Worm (Caenorhabditis elegans): Measurements from ENCODE around the gene pac-1.

Gene pac-1

ce11 chrIII:8490254-8490653 is 4.6 kb upstream of the pac-1 start, which contains the start of the genes ess-2 and F42H10.2:
Gene ess-2 (minus strand): TSS chrIII:8490352.
Gene F42H10.2 (plus strand): TSS chrIII:8490620.
- TF ChIP-seq mep-1 (tag; optimal IDR thresholded peaks at IDR 0.05) = peak; percentile 5
- TF ChIP-seq unc-39 (tag; optimal IDR thresholded peaks at IDR 0.05) = no peak
- TF ChIP-seq ceh-43 (GFP tag; optimal IDR thresholded peaks at IDR 0.05) = no peak
- TF ChIP-seq lsy-2 (tag; optimal IDR thresholded peaks at IDR 0.05) = peak; percentile 23
- TF ChIP-seq ces-1 (GFP tag; optimal IDR thresholded peaks at IDR 0.05) = peak; percentile 23

- TF ChIP-seq ceh-39 (tag; optimal IDR thresholded peaks at IDR 0.05) (no peak), blmp-1 (tag; optimal IDR thresholded peaks at IDR 0.05) (no peak), nhr-12 (tag; optimal IDR thresholded peaks at IDR 0.05) (no peak), elt-1 (tag; optimal IDR thresholded peaks at IDR 0.05; ENCODE audit: borderline replicate concordance, insufficient read depth) (no peak)
These were observed 2.9 kb upstream of the pac-1 start for ce11 chrIII:8491945-8492344.

ce11 chrIII:8503341-8503740 is 8.5 kb downstream of the pac-1 start:
- TF ChIP-seq elt-1 (tag; optimal IDR thresholded peaks at IDR 0.05; ENCODE audit: borderline replicate concordance, insufficient read depth) = no peak

ce11 chrIII:8504176-8504763 is 9.5 kb downstream of the pac-1 start:
- no peak for TF ChIP-seq tbx-8 (GFP tag; optimal IDR thresholded peaks at IDR 0.05)
- TF ChIP-seq M03D4.4 (tag; optimal IDR thresholded peaks at IDR 0.05) = no peak
- peak; percentile 68 for TF ChIP-seq ham-2 (GFP tag; optimal IDR thresholded peaks at IDR 0.05)
- TF ChIP-seq hlh-1 (tag; optimal IDR thresholded peaks at IDR 0.05) = no peak
- peak; percentile 68 for TF ChIP-seq nhr-2 (tag; optimal IDR thresholded peaks at IDR 0.05)

ce11 chrIII:8506348-8506747 is 11.5 kb downstream of the pac-1 start:
- TF ChIP-seq lin-32 (GFP tag; optimal IDR thresholded peaks at IDR 0.05) (peak; percentile 72), ces-1 (GFP tag; optimal IDR thresholded peaks at IDR 0.05) (no peak), nhr-28 (tag; optimal IDR thresholded peaks at IDR 0.05) (no peak), lsy-2 (tag; optimal IDR thresholded peaks at IDR 0.05) (no peak), tbx-8 (GFP tag; optimal IDR thresholded peaks at IDR 0.05) (no peak), nhr-237 (tag; optimal IDR thresholded peaks at IDR 0.05) (no peak), nhr-2 (tag; optimal IDR thresholded peaks at IDR 0.05) (peak; percentile 68)

ce11 chrIII:8509218-8509617 is 14.4 kb downstream of the pac-1 start:
- TF ChIP-seq sptf-1 (tag; optimal IDR thresholded peaks at IDR 0.05) (no peak), zip-8 (tag; optimal IDR thresholded peaks at IDR 0.05) (no peak), mep-1 (tag; optimal IDR thresholded peaks at IDR 0.05) (no peak), snpc-4 (tag; optimal IDR thresholded peaks at IDR 0.05) (no peak), nhr-12 (tag; optimal IDR thresholded peaks at IDR 0.05) (no peak), nhr-28 (tag; optimal IDR thresholded peaks at IDR 0.05) (no peak), nhr-76 (tag; optimal IDR thresholded peaks at IDR 0.05) (no peak), bed-3 (GFP tag; optimal IDR thresholded peaks at IDR 0.05) (no peak), drap-1 (GFP tag; optimal IDR thresholded peaks at IDR 0.05) (no peak), nhr-237 (tag; optimal IDR thresholded peaks at IDR 0.05) (no peak)

ce11 chrIII:8509644-8510393 is 15.0 kb downstream of the pac-1 start:
- TF ChIP-seq mls-2 (tag; optimal IDR thresholded peaks at IDR 0.05) = peak; percentile 36
- TF ChIP-seq ces-1 (GFP tag; optimal IDR thresholded peaks at IDR 0.05) = peak; percentile 95
- no peak for TF ChIP-seq mab-5 (tag; optimal IDR thresholded peaks at IDR 0.05)

- TF ChIP-seq ces-1 (GFP tag; optimal IDR thresholded peaks at IDR 0.05) = peak; percentile 82
- TF ChIP-seq mls-2 (tag; optimal IDR thresholded peaks at IDR 0.05) = no peak
These were observed 16.9 kb downstream of the pac-1 start for ce11 chrIII:8511711-8512110.

Data from whole organism, mixed stage, embryonic.